Worm (Caenorhabditis elegans) whole organism, midembryonic: ENCODE measurements around the gene ttr-36.

Experiments
- T22C8.4 ChIP-seq: fragments of 200-800 bp; sonication (Bioruptor generic); IDR thresholded peaks from 2 replicates; pipeline ENCODE4 v1.3.6; 2022; ENCODE audit warnings: missing genetic modification characterization, missing compliant biosample characterization
- cog-1 ChIP-seq: sonication (generic microtip); optimal IDR thresholded peaks from 2 replicates; lab custom pipeline; 2016; ENCODE audit warnings: missing genetic modification characterization, missing compliant biosample characterization
- flt-1 ChIP-seq: fragments of 200-800 bp; sonication (Bioruptor generic); IDR thresholded peaks from 2 replicates; pipeline ENCODE4 v1.3.6; 2022; ENCODE audit warnings: missing genetic modification characterization, missing compliant biosample characterization
- klf-2 ChIP-seq: fragments of 200-800 bp; sonication (Bioruptor generic); conservative IDR thresholded peaks from 2 replicates; pipeline ENCODE4 v1.3.6; 2022; ENCODE audit warnings: missing genetic modification reagents, missing genetic modification characterization, missing compliant biosample characterization
- med-1 ChIP-seq: sonication (generic microtip); optimal IDR thresholded peaks from 2 replicates; lab custom pipeline; 2017; ENCODE audit warnings: missing genetic modification characterization, mild to moderate bottlenecking, missing compliant biosample characterization, antibody characterized with exemption, missing genetic modification reagents; ENCODE audit not compliant: insufficient read depth
- ref-1 ChIP-seq: fragments of 200-800 bp; sonication (Bioruptor generic); conservative IDR thresholded peaks from 2 replicates; pipeline ENCODE4 v1.3.6; 2022; ENCODE audit warnings: missing genetic modification reagents, missing genetic modification characterization, missing compliant biosample characterization
- ztf-23 ChIP-seq: fragments of 200-800 bp; sonication (Bioruptor generic); IDR thresholded peaks from 2 replicates; pipeline ENCODE4 v1.3.6; 2022; ENCODE audit warnings: missing genetic modification reagents, missing genetic modification characterization, missing compliant biosample characterization
- ztf-29 ChIP-seq: fragments of 200-800 bp; sonication (Bioruptor generic); IDR thresholded peaks from 2 replicates; pipeline ENCODE4 v1.3.6; 2022; ENCODE audit warnings: missing genetic modification reagents, missing genetic modification characterization, missing compliant biosample characterization

ce11 chrX:6530591-6530990, 19.9 kb downstream of the ttr-36 start:
- TF ChIP-seq klf-2 (GFP tag; lab: Robert Waterston, UW) (no peak), med-1 (GFP tag; lab: Kevin White, UChicago) (no peak), flt-1 (GFP tag; lab: Robert Waterston, UW) (no peak), ref-1 (GFP tag; lab: Robert Waterston, UW) (no peak), ztf-23 (GFP tag; lab: Robert Waterston, UW) (no peak), T22C8.4 (GFP tag; lab: Robert Waterston, UW) (no peak), cog-1 (no peak), ztf-29 (GFP tag; lab: Robert Waterston, UW) (no peak)
